Fruit fly (Drosophila melanogaster): Measurements from ENCODE around the gene CG2202.

The CG2202 gene

dm6 chrX:10846972-10847435, 1.6 kb upstream of the CG2202 start, which contains the start of gene sbr (continued):
- TF ChIP-seq Sox100B (GFP tag; optimal IDR thresholded peaks at IDR 0.05) = no peak
- no peak for TF ChIP-seq HHEX (GFP tag; optimal IDR thresholded peaks at IDR 0.05)
- TF ChIP-seq CG12659 (GFP tag; optimal IDR thresholded peaks at IDR 0.05) = peak; percentile 37
- TF ChIP-seq zen (tag; optimal IDR thresholded peaks at IDR 0.05) = no peak
- no peak for TF ChIP-seq gcm (GFP tag; optimal IDR thresholded peaks at IDR 0.05)
- no peak for TF ChIP-seq toy (GFP tag; IDR thresholded peaks at IDR 0.05)
- TF ChIP-seq Six4 (GFP tag; optimal IDR thresholded peaks at IDR 0.05) = no peak
- no peak for TF ChIP-seq h (optimal IDR thresholded peaks at IDR 0.05)
- no peak for TF ChIP-seq en (GFP tag; optimal IDR thresholded peaks at IDR 0.05)
- TF ChIP-seq CG12299 (tag; optimal IDR thresholded peaks at IDR 0.05) = no peak
- TF ChIP-seq nau (GFP tag; optimal IDR thresholded peaks at IDR 0.05) = no peak
- no peak for TF ChIP-seq CG17612 (GFP tag; IDR thresholded peaks at IDR 0.05)
- no peak for TF ChIP-seq CG6765 (GFP tag; optimal IDR thresholded peaks at IDR 0.05)
- TF ChIP-seq gfzf (GFP tag; optimal IDR thresholded peaks at IDR 0.05) = peak; percentile 35
- no peak for TF ChIP-seq ase (GFP tag; IDR thresholded peaks at IDR 0.05)
- TF ChIP-seq schlank (tag; optimal IDR thresholded peaks at IDR 0.05) = no peak
- TF ChIP-seq CG30020 (tag; optimal IDR thresholded peaks at IDR 0.05) = peak; percentile 51
- no peak for TF ChIP-seq CG34376 (GFP tag; optimal IDR thresholded peaks at IDR 0.05)
- no peak for TF ChIP-seq Atf3 (GFP tag; optimal IDR thresholded peaks at IDR 0.05)
- peak; percentile 37 for TF ChIP-seq CoRest (tag; optimal IDR thresholded peaks at IDR 0.05)
- TF ChIP-seq CG4328 (GFP tag; optimal IDR thresholded peaks at IDR 0.05) = no peak
- peak; percentile 62 for TF ChIP-seq nerfin-2 (GFP tag; IDR thresholded peaks at IDR 0.05; ENCODE audit: partially characterized antibody)
- no peak for TF ChIP-seq CG7745 (tag; optimal IDR thresholded peaks at IDR 0.05)
- no peak for TF ChIP-seq Sox102F (GFP tag; optimal IDR thresholded peaks at IDR 0.05)
- TF ChIP-seq fd3F (GFP tag; optimal IDR thresholded peaks at IDR 0.05) = no peak
- no peak for TF ChIP-seq wdn (GFP tag; IDR thresholded peaks at IDR 0.05)
- no peak for TF ChIP-seq Poxn (GFP tag; IDR thresholded peaks at IDR 0.05)
- no peak for TF ChIP-seq ara (GFP tag; IDR thresholded peaks at IDR 0.05)
- peak; percentile 47; the same call in 1 of the 2 replicates for TF ChIP-seq Rfx (GFP tag; IDR thresholded peaks at IDR 0.05)
- TF ChIP-seq ERR (GFP tag; optimal IDR thresholded peaks at IDR 0.05) = no peak
- peak; percentile 14 for TF ChIP-seq trem (tag; optimal IDR thresholded peaks at IDR 0.05)
- TF ChIP-seq CG12942 (GFP tag; optimal IDR thresholded peaks at IDR 0.05) = no peak
- TF ChIP-seq grn (GFP tag; optimal IDR thresholded peaks at IDR 0.05) = no peak
- TF ChIP-seq hth (optimal IDR thresholded peaks at IDR 0.05) = no peak
- TF ChIP-seq CHES-1-like (GFP tag; optimal IDR thresholded peaks at IDR 0.05) = peak; percentile 7
- no peak for TF ChIP-seq CG11696 (GFP tag; IDR thresholded peaks at IDR 0.05)
- TF ChIP-seq Aef1 (GFP tag; IDR thresholded peaks at IDR 0.05) = no peak
- no peak for TF ChIP-seq CG32767 (GFP tag; IDR thresholded peaks at IDR 0.05)
- no peak for TF ChIP-seq CG7357 (GFP tag; IDR thresholded peaks at IDR 0.05)
- TF ChIP-seq CG9727 (GFP tag; optimal IDR thresholded peaks at IDR 0.05) = peak; percentile 8
- TF ChIP-seq pnt (GFP tag; optimal IDR thresholded peaks at IDR 0.05) = no peak
- TF ChIP-seq CG18262 (tag; optimal IDR thresholded peaks at IDR 0.05) = peak; percentile 12
- no peak for TF ChIP-seq CG7271 (tag; optimal IDR thresholded peaks at IDR 0.05)
- TF ChIP-seq zen2 (GFP tag; IDR thresholded peaks at IDR 0.05; ENCODE audit: partially characterized antibody) = peak; percentile 58; the same call in 1 of the 3 replicates
- TF ChIP-seq Hmr (GFP tag; optimal IDR thresholded peaks at IDR 0.05) = no peak
- peak; percentile 78 for TF ChIP-seq HLH4C (GFP tag; IDR thresholded peaks at IDR 0.05; ENCODE audit: partially characterized antibody)
- TF ChIP-seq Oaz (GFP tag; IDR thresholded peaks at IDR 0.05) = no peak
- TF ChIP-seq CG12744 (GFP tag; optimal IDR thresholded peaks at IDR 0.05) = no peak
- no peak for TF ChIP-seq CG13123 (GFP tag; optimal IDR thresholded peaks at IDR 0.05)
- TF ChIP-seq CG3995 (GFP tag; optimal IDR thresholded peaks at IDR 0.05) = peak; percentile 65
- TF ChIP-seq CG30403 (GFP tag; optimal IDR thresholded peaks at IDR 0.05) = peak; percentile 42
- no peak for TF ChIP-seq MTF-1 (GFP tag; optimal IDR thresholded peaks at IDR 0.05; ENCODE audit: borderline replicate concordance)
